Worm (Caenorhabditis elegans): ENCODE measurements around the gene rmd-6.
"Not testable (repeated sequence)": the region's sequence is repeated elsewhere in the genome, so short reads cannot be mapped to it uniquely, and the experiment has no call there.

Gene rmd-6

ce11 chrIV:5060984-5061383 lies 7.7 kb upstream of the rmd-6 start, which contains the start of gene C09B9.7:
Gene C09B9.7 (minus strand): TSS chrIV:5061084.
- TF ChIP-seq ztf-4 (tag; optimal IDR thresholded peaks at IDR 0.05) (no peak), elt-2 (tag; optimal IDR thresholded peaks at IDR 0.05) (no peak), efl-1 (optimal IDR thresholded peaks at IDR 0.05) (no peak), efl-1 (GFP tag; optimal IDR thresholded peaks at IDR 0.05 in 1 of 2) (no peak), ceh-63 (GFP tag; optimal IDR thresholded peaks at IDR 0.05) (no peak), alr-1 (tag; optimal IDR thresholded peaks at IDR 0.05; ENCODE audit: borderline replicate concordance) (no peak), Y116A8C.19 (tag; optimal IDR thresholded peaks at IDR 0.05; ENCODE audit: borderline replicate concordance) (no peak), C34B4.2 (tag; optimal IDR thresholded peaks at IDR 0.05) (no peak), snpc-4 (tag; optimal IDR thresholded peaks at IDR 0.05) (no peak), pax-3 (tag; optimal IDR thresholded peaks at IDR 0.05) (no peak), fos-1 (tag; optimal IDR thresholded peaks at IDR 0.05) (no peak)

- TF ChIP-seq ztf-4 (tag; optimal IDR thresholded peaks at IDR 0.05); ces-1 (GFP tag; optimal IDR thresholded peaks at IDR 0.05); hlh-4 (tag; optimal IDR thresholded peaks at IDR 0.05): not testable (repeated sequence)
These were observed 6.4 kb upstream of the rmd-6 start, which contains the start of gene msp-57 for ce11 chrIV:5062278-5062677. Gene msp-57 (plus strand): TSS chrIV:5062578.

- TF ChIP-seq fkh-4 (tag; optimal IDR thresholded peaks at IDR 0.05; ENCODE audit: borderline replicate concordance) = no peak
- TF ChIP-seq sup-37 (GFP tag; optimal IDR thresholded peaks at IDR 0.05) = no peak
- TF ChIP-seq mab-9 (GFP tag; IDR thresholded peaks at IDR 0.05) = no peak
- TF ChIP-seq elt-3 (tag; optimal IDR thresholded peaks at IDR 0.05) = peak in 1 of 6 experiments; percentile 5
- no peak for TF ChIP-seq zip-4 (GFP tag; optimal IDR thresholded peaks at IDR 0.05)
- TF ChIP-seq hpl-2 (GFP tag; optimal IDR thresholded peaks at IDR 0.05) = no peak
- no peak for TF ChIP-seq irx-1 (tag; optimal IDR thresholded peaks at IDR 0.05)
- TF ChIP-seq hlh-17 (GFP tag; optimal IDR thresholded peaks at IDR 0.05; ENCODE audit: borderline replicate concordance) = no peak
- no peak for TF ChIP-seq elt-2 (tag; optimal IDR thresholded peaks at IDR 0.05)
- TF ChIP-seq pag-3 (tag; optimal IDR thresholded peaks at IDR 0.05; ENCODE audit: borderline replicate concordance, insufficient read depth) = no peak
- TF ChIP-seq lin-15B (tag; optimal IDR thresholded peaks at IDR 0.05) = no peak
- peak; percentile 5 for TF ChIP-seq xbp-1 (tag; optimal IDR thresholded peaks at IDR 0.05)
- peak; percentile 66 for TF ChIP-seq nhr-19 (GFP tag; conservative IDR thresholded peaks at IDR 0.05)
- no peak for TF ChIP-seq unc-130 (tag; optimal IDR thresholded peaks at IDR 0.05)
- TF ChIP-seq nhr-90 (tag; optimal IDR thresholded peaks at IDR 0.05; ENCODE audit: poor library complexity) = peak; percentile 70
- TF ChIP-seq skn-1 (tag; optimal IDR thresholded peaks at IDR 0.05) = no peak
- TF ChIP-seq C04F5.9 (tag; optimal IDR thresholded peaks at IDR 0.05) = no peak
- TF ChIP-seq mdl-1 (tag; optimal IDR thresholded peaks at IDR 0.05) = no peak
- TF ChIP-seq lsy-2 (tag; optimal IDR thresholded peaks at IDR 0.05) = no peak
- no peak for TF ChIP-seq aha-1 (tag; optimal IDR thresholded peaks at IDR 0.05)
- TF ChIP-seq mef-2 (tag; optimal IDR thresholded peaks at IDR 0.05) = no peak
- TF ChIP-seq nhr-12 (tag; optimal IDR thresholded peaks at IDR 0.05) = no peak
- TF ChIP-seq vab-15 (tag; optimal IDR thresholded peaks at IDR 0.05) = no peak
- TF ChIP-seq lin-13 (GFP tag; optimal IDR thresholded peaks at IDR 0.05) = no peak
- TF ChIP-seq ama-1 (optimal IDR thresholded peaks at IDR 0.05) = no peak
- TF ChIP-seq C16A3.4 (tag; optimal IDR thresholded peaks at IDR 0.05) = no peak
- TF ChIP-seq hlh-4 (tag; optimal IDR thresholded peaks at IDR 0.05) = no peak
- no peak for TF ChIP-seq egl-27 (tag; optimal IDR thresholded peaks at IDR 0.05)
- TF ChIP-seq ets-5 (GFP tag; IDR thresholded peaks at IDR 0.05) = no peak
- TF ChIP-seq pqm-1 (tag; optimal IDR thresholded peaks at IDR 0.05) = no peak
- no peak for TF ChIP-seq isw-1 (GFP tag; IDR thresholded peaks at IDR 0.05)
- no peak for TF ChIP-seq ceh-82 (tag; optimal IDR thresholded peaks at IDR 0.05)
- TF ChIP-seq ceh-8 (GFP tag; optimal IDR thresholded peaks at IDR 0.05) = no peak
- TF ChIP-seq tbx-2 (tag; optimal IDR thresholded peaks at IDR 0.05) = no peak
- no peak for TF ChIP-seq snu-23 (GFP tag; optimal IDR thresholded peaks at IDR 0.05)
- TF ChIP-seq nhr-71 (tag; optimal IDR thresholded peaks at IDR 0.05) = peak; percentile 43
- TF ChIP-seq sptf-1 (tag; optimal IDR thresholded peaks at IDR 0.05) = no peak
- peak; percentile 75 for TF ChIP-seq nhr-85 (tag)
- no peak for TF ChIP-seq unc-98 (GFP tag; IDR thresholded peaks at IDR 0.05)
These were observed 5.3 kb upstream of the rmd-6 start for ce11 chrIV:5063297-5063696.
